Worm (Caenorhabditis elegans) whole organism, L4 larva: ENCODE results near the gene F07G6.12.
"Not testable (repeated sequence)": the region's sequence is repeated elsewhere in the genome, so short reads cannot be mapped to it uniquely, and the experiment has no call there.

Source experiments
- F10B5.3 ChIP-seq: sonication (generic microtip); optimal IDR thresholded peaks from 2 replicates; lab custom pipeline; 2016; ENCODE audit warnings: mild to moderate bottlenecking, missing genetic modification characterization, missing compliant biosample characterization
- F49E8.2 ChIP-seq: sonication (generic microtip); optimal IDR thresholded peaks from 2 replicates; lab custom pipeline; 2016; ENCODE audit warnings: missing compliant biosample characterization, mild to moderate bottlenecking, missing genetic modification characterization, borderline replicate concordance
- T20F7.1 ChIP-seq: fragments of 200-800 bp; sonication (Bioruptor generic); optimal IDR thresholded peaks from 2 replicates; lab custom pipeline; 2018; ENCODE audit warnings: mild to moderate bottlenecking, missing genetic modification characterization, missing compliant biosample characterization
- ZK337.2 ChIP-seq: fragments of 200-800 bp; sonication (Bioruptor generic); IDR thresholded peaks from 2 replicates; pipeline ENCODE4 v1.3.6; 2022; ENCODE audit warnings: missing genetic modification reagents, missing genetic modification characterization, missing compliant biosample characterization
- ama-1 ChIP-seq: fragments of 150-350 bp; optimal IDR thresholded peaks from 2 replicates; lab custom pipeline; 2014; ENCODE audit warnings: inconsistent platforms, mixed read lengths
- attf-4 ChIP-seq: sonication (generic microtip); optimal IDR thresholded peaks from 3 replicates; lab custom pipeline; 2017; ENCODE audit warnings: missing biosample characterization, missing genetic modification characterization
- cey-2 ChIP-seq: sonication (generic microtip); optimal IDR thresholded peaks from 3 replicates; lab custom pipeline; 2017; ENCODE audit warnings: missing genetic modification characterization, mild to moderate bottlenecking, missing compliant biosample characterization, antibody characterized with exemption, borderline replicate concordance; ENCODE audit not compliant: insufficient read depth
- daf-19 ChIP-seq: fragments of 200-800 bp; sonication (Bioruptor generic); conservative IDR thresholded peaks from 2 replicates; pipeline ENCODE4 v1.3.6; 2022; ENCODE audit warnings: missing genetic modification characterization, missing compliant biosample characterization
- duxl-1 ChIP-seq: sonication (generic microtip); optimal IDR thresholded peaks from 2 replicates; lab custom pipeline; 2016; ENCODE audit warnings: mild to moderate bottlenecking, missing genetic modification characterization, moderate library complexity, missing compliant biosample characterization; ENCODE audit not compliant: poor library complexity
- gei-8 ChIP-seq: fragments of 200-800 bp; sonication (Bioruptor generic); optimal IDR thresholded peaks from 2 replicates; lab custom pipeline; 2018; ENCODE audit warnings: mild to moderate bottlenecking, missing genetic modification characterization, missing compliant biosample characterization
- hlh-11 ChIP-seq: fragments of 200-800 bp; sonication (Bioruptor generic); optimal IDR thresholded peaks from 2 replicates; lab custom pipeline; 2018; ENCODE audit warnings: mild to moderate bottlenecking, missing genetic modification characterization, missing compliant biosample characterization
- hlh-30 ChIP-seq: sonication (generic microtip); optimal IDR thresholded peaks from 2 replicates; lab custom pipeline; 2017; ENCODE audit warnings: antibody characterized with exemption, mild to moderate bottlenecking, missing genetic modification characterization, missing compliant biosample characterization; ENCODE audit not compliant: insufficient read depth
- jun-1 ChIP-seq: fragments of 150-350 bp; optimal IDR thresholded peaks from 2 replicates; lab custom pipeline; 2014; ENCODE audit warnings: missing biosample characterization, missing genetic modification reagents, missing genetic modification characterization
- lim-7 ChIP-seq: fragments of 200-800 bp; sonication (Bioruptor generic); IDR thresholded peaks from 2 replicates; pipeline ENCODE4 v1.3.6; 2022; ENCODE audit warnings: missing genetic modification characterization, missing compliant biosample characterization
- lin-1 ChIP-seq: fragments of 200-800 bp; sonication (Bioruptor generic); IDR thresholded peaks from 2 replicates; pipeline ENCODE4 v1.3.6; 2022; ENCODE audit warnings: missing genetic modification reagents, missing genetic modification characterization, missing compliant biosample characterization
- lin-29 ChIP-seq: fragments of 200-800 bp; sonication (Bioruptor generic); IDR thresholded peaks from 2 replicates; pipeline ENCODE4 v1.3.6; 2022; ENCODE audit warnings: missing genetic modification reagents, missing genetic modification characterization, missing compliant biosample characterization
- lir-3 ChIP-seq: sonication (generic microtip); optimal IDR thresholded peaks from 2 replicates; lab custom pipeline; 2016; ENCODE audit warnings: mild to moderate bottlenecking, missing genetic modification characterization, missing compliant biosample characterization
- mes-2 ChIP-seq: sonication (generic microtip); optimal IDR thresholded peaks from 2 replicates; lab custom pipeline; 2016; ENCODE audit warnings: missing genotype, mild to moderate bottlenecking, missing genetic modification characterization, missing compliant biosample characterization; ENCODE audit not compliant: poor library complexity, severe bottlenecking
- mxl-2 ChIP-seq: fragments of 200-800 bp; sonication (Bioruptor generic); conservative IDR thresholded peaks from 2 replicates; pipeline ENCODE4 v1.3.6; 2022; ENCODE audit warnings: missing genetic modification reagents, missing genetic modification characterization, missing compliant biosample characterization
- mxl-3 ChIP-seq: fragments of 200-800 bp; sonication (Bioruptor generic); optimal IDR thresholded peaks from 2 replicates; lab custom pipeline; 2018; ENCODE audit warnings: mild to moderate bottlenecking, missing genetic modification characterization, missing compliant biosample characterization
- nhr-102 ChIP-seq: sonication (generic microtip); optimal IDR thresholded peaks from 2 replicates; lab custom pipeline; 2016; ENCODE audit warnings: mild to moderate bottlenecking, missing genetic modification characterization, moderate library complexity, missing compliant biosample characterization
- nhr-11 ChIP-seq: fragments of 150-350 bp; optimal IDR thresholded peaks from 2 replicates; lab custom pipeline; 2014; ENCODE audit warnings: missing biosample characterization, missing genetic modification characterization
- nhr-28 ChIP-seq: fragments of 150-350 bp; optimal IDR thresholded peaks from 2 replicates; lab custom pipeline; 2014; ENCODE audit warnings: missing biosample characterization, missing genetic modification characterization
- nhr-6 ChIP-seq: fragments of 150-350 bp; optimal IDR thresholded peaks from 2 replicates; lab custom pipeline; 2014; ENCODE audit warnings: missing biosample characterization, missing genetic modification characterization
- nhr-76 ChIP-seq: fragments of 150-350 bp; optimal IDR thresholded peaks from 2 replicates; lab custom pipeline; 2014; ENCODE audit warnings: missing biosample characterization, missing genetic modification characterization
- saeg-2 ChIP-seq: fragments of 200-800 bp; sonication (Bioruptor generic); IDR thresholded peaks from 2 replicates; pipeline ENCODE4 v1.3.6; 2022; ENCODE audit warnings: missing genetic modification reagents, missing genetic modification characterization, missing compliant biosample characterization
- set-16 ChIP-seq: fragments of 200-800 bp; sonication (Bioruptor generic); IDR thresholded peaks from 2 replicates; pipeline ENCODE4 v1.3.6; 2022; ENCODE audit warnings: missing genetic modification reagents, missing genetic modification characterization, missing compliant biosample characterization
- spr-3 ChIP-seq: fragments of 200-800 bp; sonication (Bioruptor generic); optimal IDR thresholded peaks from 2 replicates; lab custom pipeline; 2018; ENCODE audit warnings: mild to moderate bottlenecking, missing genetic modification characterization, missing compliant biosample characterization
- tra-1 ChIP-seq: fragments of 200-800 bp; sonication (Bioruptor generic); IDR thresholded peaks from 2 replicates; pipeline ENCODE4 v1.3.6; 2022; ENCODE audit warnings: missing genetic modification reagents, missing genetic modification characterization, missing compliant biosample characterization
- unc-62 ChIP-seq, 3 experiments: fragments of 150-350 bp in 1 of 3; sonication (generic microtip); optimal IDR thresholded peaks in 2 of 3; peaks in 1 of 3; 1 replicate in 1 of 3; 2 replicates in 2 of 3; lab custom pipeline; 2014 to 2017; ENCODE audit warnings: missing biosample characterization in 3 of 3, missing genetic modification characterization in 3 of 3, missing genetic modification reagents in 3 of 3, missing genotype in 1 of 3
- zag-1 ChIP-seq: fragments of 150-350 bp; optimal IDR thresholded peaks from 2 replicates; lab custom pipeline; 2014; ENCODE audit warnings: missing biosample characterization, missing genetic modification characterization
- zip-11 ChIP-seq: fragments of 200-800 bp; sonication (Bioruptor generic); IDR thresholded peaks from 2 replicates; pipeline ENCODE4 v1.3.6; 2022; ENCODE audit warnings: missing genetic modification characterization, missing compliant biosample characterization

Gene F07G6.12

ce11 chrX:1720359-1720758 lies 15.7 kb upstream of the F07G6.12 start, which contains the start of gene F07G6.8:
TSS of gene F07G6.8 (minus strand) at chrX:1720459.
- TF ChIP-seq ZK337.2 = no peak
- no peak for TF ChIP-seq lim-7
- TF ChIP-seq ama-1 (lab: Kevin White, UChicago) = no peak
- no peak for TF ChIP-seq jun-1 (tag; lab: Kevin White, UChicago)
- TF ChIP-seq hlh-30 = no peak
- TF ChIP-seq unc-62 (GFP tag; optimal IDR thresholded peaks at IDR 0.05 in 1 of 2; lab: Kevin White, UChicago) = no peak
- TF ChIP-seq unc-62 (tag; optimal IDR thresholded peaks at IDR 0.05; lab: Kevin White, UChicago) = no peak
- no peak for TF ChIP-seq nhr-11 (tag; lab: Kevin White, UChicago)
- no peak for TF ChIP-seq gei-8 (GFP tag; lab: Kevin White, UChicago)
- TF ChIP-seq spr-3 (GFP tag; lab: Kevin White, UChicago) = no peak
- no peak for TF ChIP-seq daf-19 (GFP tag; lab: Robert Waterston, UW)
- no peak for TF ChIP-seq duxl-1 (tag; lab: Kevin White, UChicago)
- no peak for TF ChIP-seq hlh-11 (tag; lab: Kevin White, UChicago)
- no peak for TF ChIP-seq attf-4 (tag; lab: Kevin White, UChicago)
- TF ChIP-seq F49E8.2 (tag; lab: Kevin White, UChicago) = no peak

ce11 chrX:1727056-1727455 lies 9.0 kb upstream of the F07G6.12 start, which contains the start of gene F07G6.2:
TSS of gene F07G6.2 (plus strand) at chrX:1727356.
- TF ChIP-seq lir-3 (tag; lab: Kevin White, UChicago) (no peak), zag-1 (tag; lab: Kevin White, UChicago) (no peak), lin-29 (no peak), mes-2 (tag; lab: Kevin White, UChicago) (no peak)
- TF ChIP-seq, all 104 proteins: peak for 0

ce11 chrX:1729558-1729957 lies 6.5 kb upstream of the F07G6.12 start, which contains the start of gene dgn-3:
TSS of gene dgn-3 (plus strand) at chrX:1729858.
- no peak for TF ChIP-seq saeg-2 (GFP tag; lab: Robert Waterston, UW)
- no peak for TF ChIP-seq ama-1 (lab: Kevin White, UChicago)
- no peak for TF ChIP-seq mxl-2 (GFP tag; lab: Robert Waterston, UW)
- no peak for TF ChIP-seq lin-1 (GFP tag; lab: Robert Waterston, UW)
- no peak for TF ChIP-seq tra-1 (GFP tag; lab: Robert Waterston, UW)
- TF ChIP-seq T20F7.1 (GFP tag; lab: Kevin White, UChicago) = no peak
- TF ChIP-seq set-16 (GFP tag; lab: Robert Waterston, UW) = peak; percentile 44; the same call in 1 of the 2 replicates

- no peak for TF ChIP-seq cey-2 (tag; lab: Kevin White, UChicago)
- no peak for TF ChIP-seq F10B5.3 (tag; lab: Kevin White, UChicago)
- TF ChIP-seq mxl-3 (GFP tag; lab: Kevin White, UChicago) = no peak
- TF ChIP-seq ZK337.2 = no peak
- TF ChIP-seq nhr-28 (tag; lab: Kevin White, UChicago) = no peak
- TF ChIP-seq mes-2 (tag; lab: Kevin White, UChicago) = no peak
- no peak for TF ChIP-seq nhr-76 (tag; lab: Kevin White, UChicago)
Measured at ce11 chrX:1737606-1738005, 1.6 kb downstream of the F07G6.12 start, which contains the start of gene F07G6.10. TSS of gene F07G6.10 (plus strand) at chrX:1737906.

ce11 chrX:1742530-1742929 lies 6.5 kb downstream of the F07G6.12 start, which contains the start of gene Y75D11A.2:
TSS of gene Y75D11A.2 (plus strand) at chrX:1742830.
- TF ChIP-seq nhr-102; nhr-6 (tag; lab: Kevin White, UChicago); zip-11 (GFP tag; lab: Robert Waterston, UW): not testable (repeated sequence)
- TF ChIP-seq, all 104 proteins: peak for 0; not testable (repeated sequence) for 104
